Worm (Caenorhabditis elegans) whole organism, late embryonic: Measurements from ENCODE around the gene fbxb-92.

Experiments used
- ama-1 ChIP-seq: fragments of 150-350 bp; optimal IDR thresholded peaks from 2 replicates; lab custom pipeline; 2014
- ceh-2 ChIP-seq: sonication (generic microtip); optimal IDR thresholded peaks from 2 replicates; lab custom pipeline; 2016; ENCODE audit warnings: missing genotype, missing genetic modification characterization, missing compliant biosample characterization
- dmd-4 ChIP-seq: sonication (generic microtip); optimal IDR thresholded peaks from 2 replicates; lab custom pipeline; 2016; ENCODE audit warnings: borderline replicate concordance, missing genetic modification characterization, missing compliant biosample characterization
- dve-1 ChIP-seq: sonication (generic microtip); optimal IDR thresholded peaks from 2 replicates; lab custom pipeline; 2017; ENCODE audit warnings: antibody characterized with exemption, mild to moderate bottlenecking, missing genetic modification characterization, missing compliant biosample characterization
- elt-4 ChIP-seq: sonication (generic microtip); optimal IDR thresholded peaks from 2 replicates; lab custom pipeline; 2016; ENCODE audit warnings: missing genetic modification characterization, missing compliant biosample characterization
- ets-4 ChIP-seq: sonication (generic microtip); optimal IDR thresholded peaks from 2 replicates; lab custom pipeline; 2016; ENCODE audit warnings: missing genetic modification characterization, missing compliant biosample characterization
- fkh-10 ChIP-seq: fragments of 150-350 bp; optimal IDR thresholded peaks from 2 replicates; lab custom pipeline; 2014; ENCODE audit warnings: missing biosample characterization, missing genetic modification reagents, missing genetic modification characterization
- nhr-11 ChIP-seq: fragments of 150-350 bp; optimal IDR thresholded peaks from 2 replicates; lab custom pipeline; 2014; ENCODE audit warnings: missing biosample characterization, missing genetic modification characterization
- nhr-232 ChIP-seq: sonication (generic microtip); optimal IDR thresholded peaks from 2 replicates; lab custom pipeline; 2016; ENCODE audit warnings: missing genetic modification characterization, missing compliant biosample characterization
- odd-2 ChIP-seq: sonication (generic microtip); optimal IDR thresholded peaks from 2 replicates; lab custom pipeline; 2017; ENCODE audit warnings: antibody characterized with exemption, mild to moderate bottlenecking, missing genetic modification characterization, missing compliant biosample characterization
- pha-4 ChIP-seq: fragments of 150-350 bp; optimal IDR thresholded peaks from 2 replicates; lab custom pipeline; 2018; ENCODE audit warnings: missing biosample characterization, missing genetic modification reagents, missing genetic modification characterization
- ttx-3 ChIP-seq: sonication (generic microtip); optimal IDR thresholded peaks from 2 replicates; lab custom pipeline; 2016; ENCODE audit warnings: missing genetic modification reagents, missing genetic modification characterization, missing compliant biosample characterization

ce11 chrII:3785756-3786155 lies 38.5 kb upstream of the fbxb-92 start:
- TF ChIP-seq ets-4 (tag; lab: Kevin White, UChicago) (no peak), pha-4 (no peak), ama-1 (lab: Kevin White, UChicago) (no peak), elt-4 (tag; lab: Kevin White, UChicago) (no peak), nhr-232 (tag; lab: Kevin White, UChicago) (no peak), nhr-11 (tag; lab: Kevin White, UChicago) (no peak), ttx-3 (tag; lab: Kevin White, UChicago) (no peak), dmd-4 (no peak), ceh-2 (tag; lab: Kevin White, UChicago) (no peak), fkh-10 (GFP tag; lab: Kevin White, UChicago) (no peak), dve-1 (no peak), odd-2 (tag; lab: Kevin White, UChicago) (no peak)
